Worm (Caenorhabditis elegans) whole organism, midembryonic: ENCODE results near the gene F13E6.1.

ENCODE experiments used
- cog-1 ChIP-seq: sonication (generic microtip); optimal IDR thresholded peaks from 2 replicates; lab custom pipeline; 2016; ENCODE audit warnings: missing genetic modification characterization, missing compliant biosample characterization
- med-1 ChIP-seq: sonication (generic microtip); optimal IDR thresholded peaks from 2 replicates; lab custom pipeline; 2017; ENCODE audit warnings: missing genetic modification characterization, mild to moderate bottlenecking, missing compliant biosample characterization, antibody characterized with exemption, missing genetic modification reagents; ENCODE audit not compliant: insufficient read depth
- tab-1 ChIP-seq: fragments of 200-800 bp; sonication (Bioruptor generic); IDR thresholded peaks from 2 replicates; pipeline ENCODE4 v1.3.6; 2022; ENCODE audit warnings: missing genetic modification characterization, missing compliant biosample characterization

DNA sequence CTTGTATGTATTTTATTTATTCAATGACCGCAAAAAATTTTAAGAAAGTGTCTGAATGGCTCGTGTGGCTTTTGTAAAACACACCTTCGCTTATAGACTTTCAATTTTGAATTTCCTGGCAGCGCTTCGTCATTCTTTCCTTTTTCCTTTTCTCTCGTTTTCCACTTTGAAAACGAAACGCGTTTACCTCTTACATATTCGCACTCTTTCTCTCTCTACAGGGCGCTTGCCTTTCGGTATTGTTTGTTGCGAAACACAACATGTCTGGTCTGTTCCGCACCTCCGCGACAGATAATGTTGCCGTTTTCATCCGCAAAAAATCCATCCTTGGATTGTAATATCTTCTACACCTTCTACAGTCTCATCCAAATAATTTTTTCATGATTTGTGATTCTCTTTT is 36.3 kb downstream of the F13E6.1 start:
- TF ChIP-seq cog-1 (tag; lab: Kevin White, UChicago) (no peak), med-1 (no peak), tab-1 (GFP tag; lab: Robert Waterston, UW) (no peak)
